Worm (Caenorhabditis elegans) whole organism, young adult: ENCODE data around the gene R04D3.3.

ENCODE experiments used
- B0035.1 ChIP-seq: sonication (generic microtip); optimal IDR thresholded peaks from 2 replicates; lab custom pipeline; 2016; ENCODE audit warnings: missing genetic modification characterization, mild to moderate bottlenecking, missing compliant biosample characterization, missing genotype, missing genetic modification reagents
- B0336.3 ChIP-seq: fragments of 200-800 bp; sonication (Bioruptor generic); IDR thresholded peaks from 2 replicates; pipeline ENCODE4 v1.3.6; 2022; ENCODE audit warnings: missing genetic modification characterization, missing compliant biosample characterization
- F49E8.2 ChIP-seq: sonication (generic microtip); optimal IDR thresholded peaks from 3 replicates; lab custom pipeline; 2017; ENCODE audit warnings: missing genetic modification characterization, mild to moderate bottlenecking, missing compliant biosample characterization, antibody characterized with exemption, moderate library complexity; ENCODE audit not compliant: insufficient read depth
- F57A8.1 ChIP-seq: fragments of 200-800 bp; sonication (Bioruptor generic); optimal IDR thresholded peaks from 2 replicates; lab custom pipeline; 2018; ENCODE audit warnings: mild to moderate bottlenecking, missing genetic modification characterization, moderate library complexity, missing compliant biosample characterization
- K12H6.12 ChIP-seq: fragments of 200-800 bp; sonication (Bioruptor generic); optimal IDR thresholded peaks from 2 replicates; lab custom pipeline; 2018; ENCODE audit warnings: mild to moderate bottlenecking, missing genetic modification characterization, missing compliant biosample characterization
- T07F8.4 ChIP-seq: sonication (generic microtip); optimal IDR thresholded peaks from 2 replicates; lab custom pipeline; 2016; ENCODE audit warnings: mild to moderate bottlenecking, missing genetic modification characterization, moderate library complexity, missing compliant biosample characterization
- akir-1 ChIP-seq: fragments of 200-800 bp; sonication (Bioruptor generic); optimal IDR thresholded peaks from 2 replicates; lab custom pipeline; 2018; ENCODE audit warnings: mild to moderate bottlenecking, missing genetic modification characterization, moderate library complexity, missing compliant biosample characterization
- aptf-3 ChIP-seq: fragments of 200-800 bp; sonication (Bioruptor generic); IDR thresholded peaks from 2 replicates; pipeline ENCODE4 v1.3.6; 2022; ENCODE audit warnings: missing genetic modification characterization, missing compliant biosample characterization
- atf-7 ChIP-seq: sonication (generic microtip); optimal IDR thresholded peaks from 2 replicates; lab custom pipeline; 2017; ENCODE audit warnings: mild to moderate bottlenecking, missing genetic modification characterization, missing compliant biosample characterization
- cebp-2 ChIP-seq: fragments of 200-800 bp; sonication (Bioruptor generic); IDR thresholded peaks from 2 replicates; pipeline ENCODE4 v1.3.6; 2022; ENCODE audit warnings: missing genetic modification characterization, missing compliant biosample characterization
- ceh-27 ChIP-seq: fragments of 200-800 bp; sonication (Bioruptor generic); optimal IDR thresholded peaks from 2 replicates; lab custom pipeline; 2018; ENCODE audit warnings: mild to moderate bottlenecking, missing genetic modification characterization, moderate library complexity, missing compliant biosample characterization
- chd-7 ChIP-seq: sonication (generic microtip); optimal IDR thresholded peaks from 2 replicates; lab custom pipeline; 2016; ENCODE audit warnings: mild to moderate bottlenecking, missing genetic modification characterization, moderate library complexity, missing compliant biosample characterization
- dox-1 ChIP-seq: fragments of 200-800 bp; sonication (Bioruptor generic); IDR thresholded peaks from 2 replicates; pipeline ENCODE4 v1.3.6; 2022; ENCODE audit warnings: missing genetic modification reagents, missing genetic modification characterization, missing compliant biosample characterization
- fkh-3 ChIP-seq: sonication (generic microtip); optimal IDR thresholded peaks from 2 replicates; lab custom pipeline; 2016; ENCODE audit warnings: mild to moderate bottlenecking, missing genetic modification characterization, missing compliant biosample characterization
- gei-17 ChIP-seq: fragments of 200-800 bp; sonication (Bioruptor generic); optimal IDR thresholded peaks from 2 replicates; lab custom pipeline; 2018; ENCODE audit warnings: mild to moderate bottlenecking, missing genetic modification characterization, missing compliant biosample characterization
- hsf-1 ChIP-seq: fragments of 200-800 bp; sonication (Bioruptor generic); IDR thresholded peaks from 2 replicates; pipeline ENCODE4 v1.3.6; 2022; ENCODE audit warnings: missing genetic modification reagents, missing genetic modification characterization, missing compliant biosample characterization
- lin-54 ChIP-seq: fragments of 200-800 bp; sonication (Bioruptor generic); optimal IDR thresholded peaks from 2 replicates; lab custom pipeline; 2018; ENCODE audit warnings: mild to moderate bottlenecking, missing genetic modification characterization, missing compliant biosample characterization
- madf-6 ChIP-seq: fragments of 200-800 bp; sonication (Bioruptor generic); IDR thresholded peaks from 2 replicates; pipeline ENCODE4 v1.3.6; 2022; ENCODE audit warnings: missing genetic modification reagents, missing genetic modification characterization, missing compliant biosample characterization
- madf-8 ChIP-seq: fragments of 200-800 bp; sonication (Bioruptor generic); conservative IDR thresholded peaks from 2 replicates; pipeline ENCODE4 v1.3.6; 2022; ENCODE audit warnings: missing genetic modification reagents, missing genetic modification characterization, missing compliant biosample characterization
- mel-28 ChIP-seq: sonication (generic microtip); optimal IDR thresholded peaks from 2 replicates; lab custom pipeline; 2016; ENCODE audit warnings: borderline replicate concordance, mild to moderate bottlenecking, missing genetic modification characterization, missing compliant biosample characterization
- mxl-1 ChIP-seq: sonication (generic microtip); optimal IDR thresholded peaks from 2 replicates; lab custom pipeline; 2016; ENCODE audit warnings: missing genetic modification characterization, missing compliant biosample characterization
- nfya-2 ChIP-seq: fragments of 200-800 bp; sonication (Bioruptor generic); IDR thresholded peaks from 2 replicates; pipeline ENCODE4 v1.3.6; 2022; ENCODE audit warnings: missing genetic modification reagents, missing genetic modification characterization, missing compliant biosample characterization
- nhr-120 ChIP-seq: fragments of 200-800 bp; sonication (Bioruptor generic); IDR thresholded peaks from 2 replicates; pipeline ENCODE4 v1.3.6; 2022; ENCODE audit warnings: missing genetic modification characterization, missing compliant biosample characterization
- repo-1 ChIP-seq: sonication (generic microtip); optimal IDR thresholded peaks from 2 replicates; lab custom pipeline; 2017; ENCODE audit warnings: mild to moderate bottlenecking, missing genetic modification characterization, missing compliant biosample characterization
- rpc-1 ChIP-seq, 2 experiments: fragments of 150-350 bp in 1 of 2; sonication (generic microtip) in 1 of 2; optimal IDR thresholded peaks; 2 replicates each; lab custom pipeline; 2014 to 2018; ENCODE audit warnings: missing biosample characterization in 1 of 2, missing genetic modification characterization in 1 of 2, missing genetic modification reagents in 1 of 2, missing genotype in 1 of 2
- snpc-3.4 ChIP-seq: sonication (generic microtip); optimal IDR thresholded peaks from 2 replicates; lab custom pipeline; 2017; ENCODE audit warnings: missing genetic modification characterization, mild to moderate bottlenecking, missing compliant biosample characterization, antibody characterized with exemption, moderate library complexity, missing genotype, missing genetic modification reagents
- snpc-4 ChIP-seq, 5 experiments: fragments of 150-350 bp in 1 of 5; sonication (generic microtip) in 4 of 5; optimal IDR thresholded peaks; 2 replicates each; lab custom pipeline; 2014 to 2018; ENCODE audit warnings: missing genetic modification characterization in 5 of 5, missing biosample characterization in 3 of 5, antibody characterized with exemption in 2 of 5, mild to moderate bottlenecking in 2 of 5, missing compliant biosample characterization in 2 of 5, missing genotype in 2 of 5, moderate library complexity in 2 of 5, missing genetic modification reagents in 1 of 5
- tlf-1 ChIP-seq: fragments of 200-800 bp; sonication (Bioruptor generic); optimal IDR thresholded peaks from 2 replicates; lab custom pipeline; 2018; ENCODE audit warnings: mild to moderate bottlenecking, missing genetic modification characterization, missing compliant biosample characterization
- unc-130 ChIP-seq: sonication (generic microtip); optimal IDR thresholded peaks from 2 replicates; lab custom pipeline; 2016; ENCODE audit warnings: missing genetic modification reagents, missing genetic modification characterization, missing compliant biosample characterization
- zfh-2 ChIP-seq: fragments of 200-800 bp; sonication (Bioruptor generic); conservative IDR thresholded peaks from 2 replicates; pipeline ENCODE4 v1.3.6; 2022; ENCODE audit warnings: missing genetic modification reagents, missing genetic modification characterization, missing compliant biosample characterization
- ztf-22 ChIP-seq: fragments of 200-800 bp; sonication (Bioruptor generic); optimal IDR thresholded peaks from 2 replicates; lab custom pipeline; 2018; ENCODE audit warnings: mild to moderate bottlenecking, missing genetic modification characterization, moderate library complexity, missing compliant biosample characterization
- ztf-25 ChIP-seq: fragments of 200-800 bp; sonication (Bioruptor generic); IDR thresholded peaks from 2 replicates; pipeline ENCODE4 v1.3.6; 2022; ENCODE audit warnings: missing genetic modification reagents, missing genetic modification characterization, missing compliant biosample characterization

R04D3.3 gene

DNA sequence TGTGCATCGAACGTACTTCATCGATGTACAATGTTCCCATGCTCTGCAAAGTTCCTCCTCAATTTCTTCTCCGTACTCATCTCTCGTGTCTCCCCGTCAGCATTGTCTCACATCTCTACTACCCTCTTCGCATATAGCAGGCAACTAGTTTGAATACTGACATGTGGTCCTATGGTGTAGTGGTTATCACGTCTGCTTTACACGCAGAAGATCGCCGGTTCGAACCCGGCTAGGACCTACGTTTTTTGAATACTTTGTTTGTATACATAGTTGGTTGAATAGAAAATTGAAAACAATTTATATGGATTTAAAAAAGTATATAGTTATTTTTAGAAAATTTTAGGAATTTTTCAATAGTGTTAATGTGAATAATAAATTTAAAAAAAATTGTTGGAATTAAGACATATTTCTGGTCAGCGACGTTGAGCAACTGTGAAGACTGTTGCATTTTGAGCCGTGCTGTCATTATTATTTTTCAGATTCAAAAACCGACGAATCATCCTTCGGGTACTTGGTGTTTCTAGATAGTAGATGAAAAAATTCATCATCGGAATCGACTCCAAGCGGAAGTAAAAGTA, 16.5 kb upstream of the R04D3.3 start (continued):
- peak; percentile 68 for TF ChIP-seq ztf-22 (GFP tag; lab: Kevin White, UChicago)
- TF ChIP-seq, all 124 proteins: peak for 95

DNA sequence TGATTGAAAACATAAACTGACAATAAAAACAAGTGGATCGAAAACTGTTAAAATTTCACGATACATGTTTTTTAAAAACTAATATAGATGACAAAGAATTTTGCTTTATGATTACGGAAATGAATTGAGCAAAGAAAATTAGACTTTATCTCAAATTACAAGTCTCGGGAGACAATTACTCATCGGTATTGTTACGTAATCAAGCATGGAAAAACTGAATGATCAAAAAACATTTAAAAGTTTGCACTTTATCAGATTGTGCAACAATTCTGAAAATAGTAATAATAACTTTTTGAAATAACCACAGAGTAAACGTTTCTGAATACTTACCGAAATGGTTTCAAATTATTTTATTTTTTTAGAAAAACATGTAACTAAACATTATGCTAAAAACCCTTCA, 15.3 kb upstream of the R04D3.3 start, which contains the start of gene srd-43:
Gene srd-43, minus strand, starts transcription at position 66 of the 400 bp plus-strand sequence.
- no peak for TF ChIP-seq cebp-2 (GFP tag; lab: Robert Waterston, UW)
- TF ChIP-seq tlf-1 (GFP tag; lab: Kevin White, UChicago): no peak
- no peak for TF ChIP-seq snpc-3.4 (tag; lab: Kevin White, UChicago)

DNA sequence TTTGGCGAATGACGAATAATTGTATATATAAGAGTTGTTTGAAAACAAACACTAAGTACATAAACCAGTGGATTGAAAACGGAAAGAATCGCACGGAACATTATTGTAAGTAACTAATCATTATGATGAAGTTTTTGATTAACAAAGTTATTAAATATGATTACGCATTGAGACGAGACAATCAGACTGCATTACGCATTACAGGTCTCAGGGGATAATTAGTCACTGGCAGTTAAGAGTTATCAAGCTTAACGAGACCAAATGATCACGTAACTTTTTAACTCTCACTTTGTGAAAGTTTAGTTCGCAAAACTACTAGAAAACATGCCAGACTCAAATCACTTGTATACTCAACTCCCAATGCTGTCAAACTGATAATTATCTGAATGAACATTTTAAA, 12.9 kb upstream of the R04D3.3 start, which contains the start of gene srd-42:
Gene srd-42, minus strand, starts transcription at position 101 of the 400 bp plus-strand sequence.
- no peak for TF ChIP-seq fkh-3 (tag; lab: Kevin White, UChicago)
- TF ChIP-seq lin-54 (GFP tag; lab: Kevin White, UChicago): no peak
- no peak for TF ChIP-seq dox-1 (GFP tag; lab: Robert Waterston, UW)
- no peak for TF ChIP-seq aptf-3 (GFP tag; lab: Robert Waterston, UW)
- no peak for TF ChIP-seq atf-7 (tag; lab: Kevin White, UChicago)
- TF ChIP-seq B0336.3 (GFP tag; lab: Robert Waterston, UW): no peak
- no peak for TF ChIP-seq madf-8 (GFP tag; lab: Robert Waterston, UW)
- TF ChIP-seq repo-1 (tag; lab: Kevin White, UChicago): no peak
- no peak for TF ChIP-seq mxl-1 (tag; lab: Kevin White, UChicago)
- no peak for TF ChIP-seq nhr-120 (GFP tag; lab: Robert Waterston, UW)
- TF ChIP-seq hsf-1 (GFP tag; lab: Robert Waterston, UW): no peak

DNA sequence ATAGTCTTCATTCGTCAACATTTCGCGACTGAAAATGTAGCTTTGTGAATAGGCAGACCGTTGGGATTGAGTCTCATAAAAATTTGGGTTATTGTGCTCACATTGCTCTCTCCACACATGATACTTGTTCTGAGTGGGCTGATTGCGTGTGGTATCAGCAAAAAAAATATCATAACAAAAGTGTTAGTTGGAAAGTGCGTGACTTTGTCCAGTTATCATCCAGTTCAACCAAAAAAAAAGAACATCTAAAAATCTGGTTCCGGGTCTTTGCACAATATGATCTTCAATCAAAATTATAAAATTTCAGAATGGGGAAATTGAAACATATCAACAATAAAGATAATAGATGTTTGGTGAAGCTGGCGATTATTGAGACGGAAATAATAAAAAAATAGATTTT, 10.1 kb upstream of the R04D3.3 start, which contains the start of gene srd-39:
Gene srd-39, minus strand, starts transcription at position 101 of the 400 bp plus-strand sequence.
- TF ChIP-seq mel-28 (tag; lab: Kevin White, UChicago) (no peak), ztf-25 (GFP tag; lab: Robert Waterston, UW) (no peak), akir-1 (GFP tag; lab: Kevin White, UChicago) (no peak), zfh-2 (no peak), B0035.1 (tag; lab: Kevin White, UChicago) (no peak), ceh-27 (no peak), chd-7 (tag; lab: Kevin White, UChicago) (no peak), nfya-2 (GFP tag; lab: Robert Waterston, UW) (no peak), madf-6 (GFP tag; lab: Robert Waterston, UW) (no peak), K12H6.12 (tag; lab: Kevin White, UChicago) (no peak), gei-17 (GFP tag; lab: Kevin White, UChicago) (no peak), rpc-1 (optimal IDR thresholded peaks at IDR 0.05; lab: Kevin White, UChicago) (no peak), rpc-1 (tag; optimal IDR thresholded peaks at IDR 0.05; lab: Kevin White, UChicago) (no peak), F49E8.2 (tag; lab: Kevin White, UChicago) (no peak), unc-130 (no peak), F57A8.1 (GFP tag; lab: Kevin White, UChicago) (no peak), snpc-4 (GFP tag; optimal IDR thresholded peaks at IDR 0.05; lab: Kevin White, UChicago) (no peak), snpc-4 (tag; optimal IDR thresholded peaks at IDR 0.05; lab: Kevin White, UChicago) (no peak), T07F8.4 (no peak)
